Fruit fly (Drosophila melanogaster) whole organism, embryonic: ENCODE data around the gene RpL27A.

Source experiments
- Atf3 ChIP-seq: fragments of 200-800 bp; sonication (Bioruptor generic); optimal IDR thresholded peaks from 3 replicates; lab custom pipeline; 2016; ENCODE audit warnings: missing biosample characterization, missing genetic modification characterization
- CG11085 ChIP-seq: fragments of 200-800 bp; sonication (Bioruptor generic); IDR thresholded peaks from 2 replicates; pipeline ENCODE4 v1.3.6; 2022; ENCODE audit warnings: missing biosample characterization, missing genetic modification characterization
- CG11247 ChIP-seq: fragments of 200-800 bp; sonication (Bioruptor generic); IDR thresholded peaks from 2 replicates; pipeline ENCODE4 v1.3.6; 2022; ENCODE audit warnings: missing biosample characterization, missing genetic modification characterization
- CG11560 ChIP-seq: fragments of 200-800 bp; sonication (Bioruptor generic); IDR thresholded peaks from 3 replicates; pipeline ENCODE4 v1.3.6; 2022; ENCODE audit warnings: missing biosample characterization, missing genetic modification characterization
- CG14710 ChIP-seq: fragments of 200-800 bp; sonication (Bioruptor generic); optimal IDR thresholded peaks from 3 replicates; lab custom pipeline; 2019; ENCODE audit warnings: missing biosample characterization, mild to moderate bottlenecking, missing genetic modification characterization, moderate library complexity
- CG15073 ChIP-seq: fragments of 200-800 bp; sonication (Bioruptor generic); optimal IDR thresholded peaks from 2 replicates; lab custom pipeline; 2016; ENCODE audit warnings: missing biosample characterization, missing genetic modification characterization
- CG16779 ChIP-seq: fragments of 200-800 bp; sonication (Bioruptor generic); IDR thresholded peaks from 2 replicates; pipeline ENCODE4 v1.3.6; 2022; ENCODE audit warnings: missing biosample characterization, missing genetic modification characterization
- CG2116 ChIP-seq: fragments of 200-800 bp; sonication (Bioruptor generic); optimal IDR thresholded peaks from 3 replicates; lab custom pipeline; 2018; ENCODE audit warnings: missing biosample characterization, mild to moderate bottlenecking, missing genetic modification characterization
- CG30431 ChIP-seq: fragments of 200-800 bp; sonication (Bioruptor generic); optimal IDR thresholded peaks from 2 replicates; lab custom pipeline; 2017; ENCODE audit warnings: missing biosample characterization, missing genetic modification characterization
- CG34224 ChIP-seq: fragments of 200-800 bp; sonication (Bioruptor generic); IDR thresholded peaks from 3 replicates; pipeline ENCODE4 v1.3.6; 2022; ENCODE audit warnings: missing biosample characterization, missing genetic modification characterization; ENCODE audit not compliant: partially characterized antibody
- CG4328 ChIP-seq: fragments of 200-800 bp; sonication (Bioruptor generic); optimal IDR thresholded peaks from 3 replicates; lab custom pipeline; 2017; ENCODE audit warnings: missing biosample characterization, missing genetic modification reagents, missing genetic modification characterization
- CG43689 ChIP-seq: fragments of 200-800 bp; sonication (Bioruptor generic); IDR thresholded peaks from 2 replicates; pipeline ENCODE4 v1.3.6; 2022; ENCODE audit warnings: missing biosample characterization, missing genetic modification characterization
- CG4404 ChIP-seq: fragments of 200-800 bp; sonication (Bioruptor generic); IDR thresholded peaks from 2 replicates; pipeline ENCODE4 v1.3.6; 2022; ENCODE audit warnings: missing biosample characterization, missing genetic modification characterization
- CG4424 ChIP-seq: fragments of 200-800 bp; sonication (Bioruptor generic); optimal IDR thresholded peaks from 3 replicates; lab custom pipeline; 2016; ENCODE audit warnings: missing biosample characterization, missing genetic modification characterization
- CG5953 ChIP-seq: fragments of 200-800 bp; sonication (Bioruptor generic); IDR thresholded peaks from 2 replicates; pipeline ENCODE4 v1.3.6; 2022; ENCODE audit warnings: missing biosample characterization, missing genetic modification characterization
- CG6683 ChIP-seq: fragments of 200-800 bp; sonication (Bioruptor generic); optimal IDR thresholded peaks from 2 replicates; lab custom pipeline; 2017; ENCODE audit warnings: missing biosample characterization, mild to moderate bottlenecking, missing genetic modification characterization, missing genetic modification reagents
- CG7357 ChIP-seq: fragments of 200-800 bp; sonication (Bioruptor generic); IDR thresholded peaks from 3 replicates; pipeline ENCODE4 v1.3.6; 2022; ENCODE audit warnings: missing biosample characterization, missing genetic modification characterization
- CG7745 ChIP-seq: fragments of 200-800 bp; sonication (Bioruptor generic); optimal IDR thresholded peaks from 2 replicates; lab custom pipeline; 2018; ENCODE audit warnings: missing biosample characterization, mild to moderate bottlenecking, missing genetic modification characterization, moderate library complexity
- CG8089 ChIP-seq: fragments of 200-800 bp; sonication (Bioruptor generic); optimal IDR thresholded peaks from 3 replicates; lab custom pipeline; 2016; ENCODE audit warnings: missing biosample characterization, missing genetic modification characterization
- CG8359 ChIP-seq: fragments of 200-800 bp; sonication (Bioruptor generic); optimal IDR thresholded peaks from 2 replicates; lab custom pipeline; 2017; ENCODE audit warnings: missing biosample characterization, mild to moderate bottlenecking, missing genetic modification characterization, borderline replicate concordance
- CG8765 ChIP-seq: fragments of 200-800 bp; sonication (Bioruptor generic); IDR thresholded peaks from 2 replicates; pipeline ENCODE4 v1.3.6; 2022; ENCODE audit warnings: missing biosample characterization, missing genetic modification characterization
- CG9437 ChIP-seq: fragments of 200-800 bp; sonication (Bioruptor generic); optimal IDR thresholded peaks from 2 replicates; lab custom pipeline; 2018; ENCODE audit warnings: missing biosample characterization, mild to moderate bottlenecking, missing genetic modification characterization
- CkIIα-i1 ChIP-seq: fragments of 200-800 bp; sonication (Bioruptor generic); IDR thresholded peaks from 2 replicates; pipeline ENCODE4 v1.3.6; 2022; ENCODE audit warnings: missing biosample characterization, missing genetic modification characterization
- Dbx ChIP-seq: fragments of 200-800 bp; sonication (Bioruptor generic); IDR thresholded peaks from 3 replicates; pipeline ENCODE4 v1.3.6; 2022; ENCODE audit warnings: missing biosample characterization, missing genetic modification characterization
- GATAe ChIP-seq: fragments of 200-800 bp; sonication (Bioruptor generic); conservative IDR thresholded peaks from 2 replicates; pipeline ENCODE4 v1.3.6; 2022; ENCODE audit warnings: missing biosample characterization, missing genetic modification characterization
- HLH4C ChIP-seq: fragments of 200-800 bp; sonication (Bioruptor generic); IDR thresholded peaks from 3 replicates; pipeline ENCODE4 v1.3.6; 2022; ENCODE audit warnings: missing biosample characterization, missing genetic modification characterization; ENCODE audit not compliant: partially characterized antibody
- HLH54F ChIP-seq: fragments of 200-800 bp; sonication (Bioruptor generic); optimal IDR thresholded peaks from 3 replicates; lab custom pipeline; 2016; ENCODE audit warnings: missing biosample characterization, missing genetic modification characterization
- Hsf ChIP-seq: fragments of 200-800 bp; sonication (Bioruptor generic); optimal IDR thresholded peaks from 3 replicates; lab custom pipeline; 2016; ENCODE audit warnings: missing biosample characterization, missing genetic modification characterization
- Ravus ChIP-seq: fragments of 200-800 bp; sonication (Bioruptor generic); IDR thresholded peaks from 2 replicates; pipeline ENCODE4 v1.3.6; 2022; ENCODE audit warnings: missing biosample characterization, missing genetic modification characterization
- Scr ChIP-seq: fragments of 200-800 bp; sonication (Bioruptor generic); IDR thresholded peaks from 2 replicates; pipeline ENCODE4 v1.3.6; 2022; ENCODE audit warnings: missing biosample characterization, missing genetic modification characterization; ENCODE audit not compliant: partially characterized antibody
- Six4 ChIP-seq: fragments of 200-800 bp; sonication (Bioruptor generic); optimal IDR thresholded peaks from 2 replicates; lab custom pipeline; 2016; ENCODE audit warnings: missing biosample characterization, missing genetic modification characterization
- az2 ChIP-seq: fragments of 200-800 bp; sonication (Bioruptor generic); optimal IDR thresholded peaks from 3 replicates; lab custom pipeline; 2016; ENCODE audit warnings: missing biosample characterization, missing genetic modification characterization
- bsh ChIP-seq, 2 experiments: fragments of 200-800 bp; sonication (Bioruptor generic); optimal IDR thresholded peaks; 2 replicates each; lab custom pipeline; 2017 to 2018; ENCODE audit warnings: mild to moderate bottlenecking in 2 of 2, missing biosample characterization in 2 of 2, missing genetic modification characterization in 2 of 2, moderate library complexity in 1 of 2
- fd3F ChIP-seq: fragments of 200-800 bp; sonication (Bioruptor generic); optimal IDR thresholded peaks from 2 replicates; lab custom pipeline; 2018; ENCODE audit warnings: missing biosample characterization, mild to moderate bottlenecking, missing genetic modification characterization, moderate library complexity
- ftz-f1 ChIP-seq: fragments of 200-800 bp; sonication (Bioruptor generic); optimal IDR thresholded peaks from 2 replicates; lab custom pipeline; 2016; ENCODE audit warnings: missing biosample characterization, missing genetic modification characterization
- gfzf ChIP-seq: fragments of 200-800 bp; sonication (Bioruptor generic); optimal IDR thresholded peaks from 2 replicates; lab custom pipeline; 2016; ENCODE audit warnings: missing biosample characterization, mild to moderate bottlenecking, missing genetic modification characterization, moderate library complexity
- grau ChIP-seq: fragments of 200-800 bp; optimal IDR thresholded peaks from 3 replicates; lab custom pipeline; 2019; ENCODE audit warnings: missing biosample characterization, mild to moderate bottlenecking, missing genetic modification characterization, moderate library complexity
- hkb ChIP-seq, 2 experiments: fragments of 200-800 bp in 1 of 2; fragments of >200 bp in 1 of 2; sonication (Bioruptor generic) in 1 of 2; IDR thresholded peaks in 1 of 2; optimal IDR thresholded peaks in 1 of 2; 2 replicates each; pipeline versions ENCODE4 v1.3.6 to Lab custom; 2017 to 2022; ENCODE audit warnings: missing biosample characterization in 1 of 2, missing genetic modification characterization in 1 of 2
- lilli ChIP-seq: fragments of 200-800 bp; sonication (Bioruptor generic); optimal IDR thresholded peaks from 3 replicates; lab custom pipeline; 2016; ENCODE audit warnings: missing biosample characterization, missing genetic modification characterization
- lola ChIP-seq, 3 experiments: fragments of >200 bp in 2 of 3; fragments of 200-800 bp in 1 of 3; sonication (Bioruptor generic) in 1 of 3; optimal IDR thresholded peaks; 2 replicates each; lab custom pipeline; 2017 to 2019; ENCODE audit warnings: missing biosample characterization in 3 of 3, missing genetic modification characterization in 3 of 3, mild to moderate bottlenecking in 1 of 3, moderate library complexity in 1 of 3
- org-1 ChIP-seq: fragments of 200-800 bp; sonication (Bioruptor generic); optimal IDR thresholded peaks from 2 replicates; lab custom pipeline; 2017; ENCODE audit warnings: missing biosample characterization, missing genetic modification characterization
- otp ChIP-seq: fragments of 200-800 bp; sonication (Bioruptor generic); IDR thresholded peaks from 3 replicates; pipeline ENCODE4, ENCODE4 v1.3.6; 2022; ENCODE audit warnings: missing biosample characterization, missing genetic modification characterization
- phol ChIP-seq: fragments of 200-800 bp; sonication (Bioruptor generic); optimal IDR thresholded peaks from 3 replicates; lab custom pipeline; 2018; ENCODE audit warnings: missing biosample characterization, mild to moderate bottlenecking, missing genetic modification characterization, moderate library complexity
- pzg ChIP-seq: fragments of 200-800 bp; sonication (Bioruptor generic); optimal IDR thresholded peaks from 3 replicates; lab custom pipeline; 2018; ENCODE audit warnings: missing biosample characterization, mild to moderate bottlenecking, missing genetic modification characterization, moderate library complexity
- sens-2 ChIP-seq: fragments of 200-800 bp; sonication (Bioruptor generic); IDR thresholded peaks from 2 replicates; pipeline ENCODE4 v1.3.6; 2022; ENCODE audit warnings: missing biosample characterization, missing genetic modification characterization
- slou ChIP-seq: fragments of 200-800 bp; sonication (Bioruptor generic); optimal IDR thresholded peaks from 3 replicates; lab custom pipeline; 2016; ENCODE audit warnings: missing biosample characterization, missing genetic modification characterization
- tap ChIP-seq: fragments of 200-800 bp; optimal IDR thresholded peaks from 3 replicates; lab custom pipeline; 2019; ENCODE audit warnings: missing biosample characterization, mild to moderate bottlenecking, missing genetic modification characterization, moderate library complexity
- tll ChIP-seq, 2 experiments: fragments of 200-800 bp in 1 of 2; fragments of >200 bp in 1 of 2; sonication (Bioruptor generic) in 1 of 2; optimal IDR thresholded peaks; 2 replicates each; lab custom pipeline; 2017 to 2019; ENCODE audit warnings: missing biosample characterization in 2 of 2, missing genetic modification characterization in 2 of 2, mild to moderate bottlenecking in 1 of 2, moderate library complexity in 1 of 2
- usp ChIP-seq: fragments of >200 bp; optimal IDR thresholded peaks from 2 replicates; lab custom pipeline; 2017; ENCODE audit warnings: missing biosample characterization, missing genetic modification characterization
- z ChIP-seq: fragments of 200-800 bp; sonication (Bioruptor generic); IDR thresholded peaks from 3 replicates; pipeline ENCODE4 v1.3.6; 2022; ENCODE audit warnings: missing biosample characterization, missing genetic modification characterization

Gene RpL27A

dm6 chr2L:4442010-4442587 lies 16.1 kb downstream of the RpL27A start, which contains the start of the genes Sfp24F and CG15432 (continued):
- TF ChIP-seq lola (GFP tag; optimal IDR thresholded peaks at IDR 0.05; lab: Kevin White, UChicago) (no peak), CG4424 (GFP tag; lab: Kevin White, UChicago) (no peak), CG14710 (tag; lab: Kevin White, UChicago) (peak; percentile 40), Six4 (GFP tag; lab: Kevin White, UChicago) (no peak), ftz-f1 (GFP tag; lab: Kevin White, UChicago) (no peak), CG7745 (tag; lab: Kevin White, UChicago) (no peak), pzg (GFP tag; lab: Kevin White, UChicago) (peak; percentile 56), CG5953 (GFP tag; lab: Robert Waterston, UW) (no peak), CG4328 (GFP tag; lab: Kevin White, UChicago) (no peak), CG30431 (GFP tag; lab: Kevin White, UChicago) (no peak), CG6683 (GFP tag; lab: Kevin White, UChicago) (no peak), usp (GFP tag; lab: Kevin White, UChicago) (no peak), Atf3 (GFP tag; lab: Kevin White, UChicago) (no peak), CG43689 (GFP tag; lab: Robert Waterston, UW) (no peak), CG8359 (GFP tag; lab: Kevin White, UChicago) (no peak), CG4404 (GFP tag; lab: Robert Waterston, UW) (no peak), CG9437 (GFP tag; lab: Kevin White, UChicago) (peak; percentile 94), CG16779 (GFP tag; lab: Robert Waterston, UW) (no peak), CG15073 (GFP tag; lab: Kevin White, UChicago) (no peak), Scr (GFP tag; lab: Robert Waterston, UW) (peak; percentile 65), lilli (GFP tag; lab: Kevin White, UChicago) (no peak), CkIIα-i1 (GFP tag; lab: Robert Waterston, UW) (no peak), CG11247 (GFP tag; lab: Robert Waterston, UW) (no peak), HLH4C (peak; percentile 73), GATAe (no peak), CG8765 (GFP tag; lab: Robert Waterston, UW) (no peak), gfzf (GFP tag; lab: Kevin White, UChicago) (peak; percentile 32), CG11560 (tag; lab: Robert Waterston, UW) (peak; percentile 98), phol (no peak), CG2116 (GFP tag; lab: Kevin White, UChicago) (peak; percentile 72), grau (no peak), otp (GFP tag; lab: Robert Waterston, UW) (no peak), slou (GFP tag; lab: Kevin White, UChicago) (no peak), CG11085 (no peak), sens-2 (GFP tag; lab: Robert Waterston, UW) (no peak), Hsf (GFP tag; lab: Kevin White, UChicago) (no peak), CG34224 (peak; percentile 63; the same call in 2 of the 3 replicates), hkb (optimal IDR thresholded peaks at IDR 0.05; lab: Kevin White, UChicago) (no peak), hkb (GFP tag; IDR thresholded peaks at IDR 0.05; lab: Robert Waterston, UW) (no peak), HLH54F (GFP tag; lab: Kevin White, UChicago) (no peak), Ravus (no peak), az2 (GFP tag; lab: Kevin White, UChicago) (no peak), CG7357 (no peak), tll (GFP tag; optimal IDR thresholded peaks at IDR 0.05; lab: Kevin White, UChicago) (no peak), CG8089 (GFP tag; lab: Kevin White, UChicago) (no peak), Dbx (GFP tag; lab: Robert Waterston, UW) (no peak), tap (tag; lab: Kevin White, UChicago) (no peak), bsh (GFP tag; optimal IDR thresholded peaks at IDR 0.05; lab: Kevin White, UChicago) (no peak), org-1 (GFP tag; lab: Kevin White, UChicago) (no peak), z (GFP tag; lab: Robert Waterston, UW) (no peak), fd3F (GFP tag; lab: Kevin White, UChicago) (no peak)
